Worm (Caenorhabditis elegans) whole organism, dauer: ENCODE results near the gene fbxa-144.

Experiments used
- unc-62 ChIP-seq: sonication (generic microtip); optimal IDR thresholded peaks from 2 replicates; lab custom pipeline; 2017; ENCODE audit warnings: missing biosample characterization, missing genetic modification reagents, missing genetic modification characterization

fbxa-144 gene

ce11 chrV:16148805-16149204 is 16.2 kb upstream of the fbxa-144 start, which contains the start of gene F10A3.4:
TSS of gene F10A3.4 (plus strand) at chrV:16149105.
- no peak for TF ChIP-seq unc-62 (GFP tag; lab: Kevin White, UChicago)

DNA sequence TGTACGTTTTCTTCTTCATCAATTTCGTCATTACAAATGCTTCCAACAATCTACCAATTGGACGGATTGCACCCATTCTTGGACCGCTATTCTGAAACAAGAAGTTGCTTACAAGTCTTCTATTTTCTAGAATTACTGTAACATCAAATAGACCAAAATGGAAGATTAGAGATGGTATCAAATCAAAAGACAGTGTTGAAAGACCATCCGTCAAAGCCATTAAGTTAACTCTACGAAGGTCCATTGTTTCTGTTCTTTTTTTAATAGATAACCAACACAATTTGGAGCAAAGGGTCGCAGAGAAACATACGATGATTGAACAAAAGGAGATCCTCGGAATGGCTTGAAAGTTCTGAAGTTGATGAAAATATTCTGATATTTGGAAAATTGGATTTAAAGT is 12.4 kb upstream of the fbxa-144 start:
- no peak for TF ChIP-seq unc-62 (GFP tag; lab: Kevin White, UChicago)

- TF ChIP-seq unc-62 (GFP tag; lab: Kevin White, UChicago): no peak
Measured at ce11 chrV:16143066-16143581, 10.5 kb upstream of the fbxa-144 start, which contains the start of gene fbxa-88. TSS of gene fbxa-88 (minus strand) at chrV:16143116.

DNA sequence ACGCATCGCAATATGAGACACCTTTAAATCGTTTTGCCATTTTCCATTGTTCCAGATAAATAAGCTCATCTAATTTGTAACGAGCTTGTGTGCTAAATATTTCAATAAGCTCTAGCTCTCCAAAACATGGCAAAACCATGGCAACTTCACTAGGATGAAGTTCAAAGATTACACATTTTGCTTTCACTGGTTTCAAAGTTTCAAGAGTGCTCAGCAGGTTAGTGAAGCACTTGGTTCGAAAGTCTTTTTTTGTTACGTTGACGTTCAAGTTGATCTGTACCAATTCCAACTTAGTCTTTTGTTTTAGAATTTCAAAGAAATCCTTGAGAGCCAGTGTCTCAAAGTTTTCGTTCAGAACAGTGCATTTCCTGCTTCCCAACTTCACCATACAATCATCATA is 9.8 kb upstream of the fbxa-144 start, which contains the start of gene fbxa-18:
Gene fbxa-18 (plus strand): TSS at position 301 of the 400 bp plus-strand sequence.
- TF ChIP-seq unc-62 (GFP tag; lab: Kevin White, UChicago): no peak

DNA sequence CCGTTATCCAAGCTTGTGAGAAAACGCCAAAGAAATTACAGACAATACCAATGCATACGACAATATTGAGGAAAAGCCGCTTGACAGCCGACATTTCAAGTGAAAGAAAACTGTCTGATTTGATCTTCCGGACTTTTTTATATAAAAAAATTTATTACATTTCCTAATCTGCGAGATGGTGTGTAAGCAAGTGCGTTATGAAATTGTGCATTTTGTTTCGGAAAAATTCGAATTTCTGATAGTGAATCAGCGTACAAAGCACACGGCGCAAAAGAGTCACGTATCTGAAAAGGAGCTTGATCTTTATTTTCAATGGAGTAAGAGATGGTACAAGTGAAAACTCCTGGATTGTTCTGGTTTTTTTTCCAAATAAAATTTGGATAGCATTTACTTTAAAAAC is 8.5 kb upstream of the fbxa-144 start, which contains the start of gene clc-32:
Gene clc-32 (minus strand): TSS at position 101 of the 400 bp plus-strand sequence.
- no peak for TF ChIP-seq unc-62 (GFP tag; lab: Kevin White, UChicago)

DNA sequence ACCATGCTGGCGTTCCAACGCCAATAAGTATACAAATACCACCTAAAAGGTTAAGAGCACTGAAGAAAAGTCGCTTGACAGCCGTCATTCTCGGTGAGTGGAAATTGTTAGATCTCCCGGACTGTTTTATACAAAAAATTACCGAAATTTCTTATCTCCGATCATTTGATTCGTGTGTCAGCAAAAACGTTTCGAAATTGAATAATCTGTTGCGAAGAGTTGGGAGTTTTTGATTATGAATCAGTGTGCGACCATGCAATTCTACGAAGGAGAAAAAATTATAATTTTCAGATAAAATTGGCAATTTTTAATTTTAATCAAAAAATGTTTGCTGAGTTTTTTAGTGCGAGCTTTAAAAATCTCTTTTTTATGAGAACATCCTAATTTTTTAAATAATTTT is 6.9 kb upstream of the fbxa-144 start, which contains the start of gene clc-11:
Gene clc-11 (minus strand): TSS at position 101 of the 400 bp plus-strand sequence.
- TF ChIP-seq unc-62 (GFP tag; lab: Kevin White, UChicago): no peak

DNA sequence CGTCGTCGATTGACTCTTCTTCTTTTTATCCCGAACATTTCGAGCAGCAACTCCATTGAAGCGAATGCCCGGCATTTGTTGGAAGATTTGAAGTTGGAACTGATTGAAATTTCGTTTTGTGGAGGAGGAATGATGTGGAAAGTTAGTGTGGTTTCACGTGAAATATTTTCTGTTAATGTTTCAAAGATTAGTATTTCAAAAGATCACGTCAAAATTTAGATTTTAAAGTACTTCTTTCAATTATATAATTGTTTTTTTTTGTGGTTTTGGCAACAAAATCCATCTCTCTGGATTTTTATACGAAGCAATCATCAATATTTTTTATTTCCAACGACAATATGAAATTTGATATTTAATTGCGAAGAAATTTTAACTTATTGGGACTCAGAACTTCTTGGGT is 4.4 kb upstream of the fbxa-144 start, which contains the start of gene F44G3.7:
Gene F44G3.7 (minus strand): TSS at position 101 of the 400 bp plus-strand sequence.
- no peak for TF ChIP-seq unc-62 (GFP tag; lab: Kevin White, UChicago)

- TF ChIP-seq unc-62 (GFP tag; lab: Kevin White, UChicago): no peak
Measured at ce11 chrV:16132215-16132614, 390 bp downstream of the fbxa-144 start.

ce11 chrV:16131249-16131648 is 1.4 kb downstream of the fbxa-144 start, which contains the start of gene fbxa-142:
TSS of gene fbxa-142 (minus strand) at chrV:16131349.
- no peak for TF ChIP-seq unc-62 (GFP tag; lab: Kevin White, UChicago)

ce11 chrV:16129116-16129515 is 3.5 kb downstream of the fbxa-144 start:
- no peak for TF ChIP-seq unc-62 (GFP tag; lab: Kevin White, UChicago)

DNA sequence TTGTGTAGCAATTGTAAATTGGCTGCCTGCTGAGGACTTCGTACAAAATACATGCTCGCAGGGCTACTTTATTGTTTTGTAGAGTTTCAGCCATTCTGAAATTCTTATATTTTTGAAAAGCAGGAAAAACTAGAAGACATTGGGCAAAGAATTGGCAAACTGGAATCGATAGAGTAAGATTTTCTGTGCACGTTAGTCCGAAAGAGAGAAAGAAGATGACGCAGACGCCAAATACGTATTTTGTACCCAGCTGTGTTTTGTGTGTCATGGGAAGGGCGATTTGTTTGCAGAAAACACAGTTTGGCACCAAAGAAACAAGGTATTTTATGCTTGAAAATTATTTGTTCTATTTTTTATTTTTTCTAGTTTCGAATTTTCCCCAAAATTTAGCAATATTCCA is 5.2 kb downstream of the fbxa-144 start, which contains the start of gene fbxa-143:
Gene fbxa-143 (minus strand): TSS at position 101 of the 400 bp plus-strand sequence.
- TF ChIP-seq unc-62 (GFP tag; lab: Kevin White, UChicago): no peak

ce11 chrV:16124739-16125138 is 7.9 kb downstream of the fbxa-144 start, which contains the start of gene nhr-111:
TSS of gene nhr-111 (minus strand) at chrV:16124839.
- no peak for TF ChIP-seq unc-62 (GFP tag; lab: Kevin White, UChicago)

DNA sequence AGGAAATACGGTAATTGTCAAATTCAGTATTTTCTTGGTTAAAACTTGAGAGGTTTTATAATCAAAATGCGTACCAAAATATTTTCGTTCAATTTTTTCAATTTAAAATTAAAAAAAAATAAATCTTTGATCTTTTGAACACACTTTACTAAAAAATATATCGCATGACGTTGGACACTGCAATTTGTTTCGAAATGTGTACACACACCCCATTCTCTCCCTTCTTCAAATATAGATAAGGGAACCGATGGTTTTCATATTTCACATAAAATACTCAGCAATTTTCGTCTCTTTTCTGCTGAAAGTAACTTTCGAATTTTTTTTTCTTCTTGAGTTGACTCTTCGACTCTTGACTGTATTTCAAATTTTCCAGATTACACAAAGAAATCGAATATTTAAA is 11.2 kb downstream of the fbxa-144 start:
- TF ChIP-seq unc-62 (GFP tag; lab: Kevin White, UChicago): no peak

DNA sequence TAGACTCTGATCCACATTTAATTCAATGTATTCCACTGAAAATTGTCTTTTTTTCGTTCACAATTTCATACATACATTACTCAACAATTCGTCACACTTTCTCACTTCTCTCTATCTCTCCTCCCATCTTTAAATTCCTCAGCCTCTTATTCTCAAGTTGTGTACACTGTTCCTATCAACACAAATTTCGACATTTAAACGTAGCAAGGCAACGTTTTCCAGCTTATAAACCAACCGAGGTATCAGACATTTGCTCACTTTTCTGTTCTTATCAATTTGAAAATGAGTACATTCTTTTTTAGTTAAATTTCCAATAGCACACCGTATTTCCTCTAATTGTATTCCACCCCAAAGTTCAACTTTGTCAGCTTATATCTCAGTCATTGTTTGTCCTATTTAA is 11.7 kb downstream of the fbxa-144 start, which contains the start of gene skr-3:
Gene skr-3 (plus strand): TSS at position 163 of the 400 bp plus-strand sequence.
- TF ChIP-seq unc-62 (GFP tag; lab: Kevin White, UChicago): no peak

DNA sequence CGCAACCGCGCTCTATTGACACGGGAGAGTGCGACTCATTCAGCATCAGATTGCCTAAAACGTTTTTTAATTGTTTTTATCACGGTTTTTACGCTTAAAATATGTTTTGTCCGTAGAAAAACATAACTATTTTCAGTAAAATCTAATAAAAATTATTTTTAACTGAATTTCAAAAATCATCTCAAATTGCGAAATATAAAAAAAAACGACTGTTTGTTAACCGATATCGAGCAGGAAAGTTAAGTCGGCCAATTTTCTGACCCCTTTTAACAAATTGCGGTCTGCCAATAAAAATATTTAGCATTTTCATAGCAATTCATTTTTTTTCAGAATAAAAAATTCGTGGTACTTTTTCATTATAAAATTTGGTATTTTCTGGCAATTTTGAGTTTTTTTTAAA is 12.1 kb downstream of the fbxa-144 start:
- TF ChIP-seq unc-62 (GFP tag; lab: Kevin White, UChicago): no peak

ce11 chrV:16118601-16119000 is 14.0 kb downstream of the fbxa-144 start, which contains the start of gene str-103:
TSS of gene str-103 (minus strand) at chrV:16118701.
- TF ChIP-seq unc-62 (GFP tag; lab: Kevin White, UChicago): no peak

ce11 chrV:16115381-16115780 is 17.2 kb downstream of the fbxa-144 start, which contains the start of gene str-25:
TSS of gene str-25 (plus strand) at chrV:16115681.
- no peak for TF ChIP-seq unc-62 (GFP tag; lab: Kevin White, UChicago)
